Fruit fly (Drosophila melanogaster) whole organism, embryonic: ENCODE measurements around the gene CG12439.

Experiments
- CG17186 ChIP-seq: fragments of 200-800 bp; sonication (Bioruptor generic); optimal IDR thresholded peaks from 3 replicates; lab custom pipeline; 2017; ENCODE audit warnings: missing biosample characterization, missing genetic modification reagents, missing genetic modification characterization
- CG17385 ChIP-seq: fragments of 200-800 bp; sonication (Bioruptor generic); optimal IDR thresholded peaks from 3 replicates; lab custom pipeline; 2018; ENCODE audit warnings: missing biosample characterization, mild to moderate bottlenecking, missing genetic modification characterization
- CkIIα-i1 ChIP-seq: fragments of 200-800 bp; sonication (Bioruptor generic); IDR thresholded peaks from 2 replicates; pipeline ENCODE4 v1.3.6; 2022; ENCODE audit warnings: missing biosample characterization, missing genetic modification characterization
- HmgD ChIP-seq: fragments of 200-800 bp; sonication (Bioruptor generic); optimal IDR thresholded peaks from 3 replicates; lab custom pipeline; 2016; ENCODE audit warnings: missing biosample characterization, missing genetic modification characterization
- Med ChIP-seq: fragments of 200-800 bp; sonication (Bioruptor generic); peaks from one replicate; lab custom pipeline; 2016; ENCODE audit warnings: missing biosample characterization, missing genetic modification characterization, mild to moderate bottlenecking, inconsistent platforms, moderate library complexity
- Optix ChIP-seq: fragments of 200-800 bp; sonication (Bioruptor generic); IDR thresholded peaks from 3 replicates; pipeline ENCODE4 v1.3.6; 2022; ENCODE audit warnings: missing biosample characterization, missing genetic modification characterization
- Sry-δ ChIP-seq: fragments of 200-800 bp; sonication (Bioruptor generic); optimal IDR thresholded peaks from 2 replicates; lab custom pipeline; 2016; ENCODE audit warnings: missing biosample characterization, missing genetic modification characterization
- YL-1 ChIP-seq: fragments of 200-800 bp; sonication (Bioruptor generic); optimal IDR thresholded peaks from 3 replicates; lab custom pipeline; 2017; ENCODE audit warnings: missing biosample characterization, mild to moderate bottlenecking, missing genetic modification characterization
- ash1 ChIP-seq: fragments of 200-800 bp; sonication (Bioruptor generic); optimal IDR thresholded peaks from 2 replicates; lab custom pipeline; 2018; ENCODE audit warnings: missing biosample characterization, mild to moderate bottlenecking, missing genetic modification characterization
- crc ChIP-seq: fragments of 200-800 bp; sonication (Bioruptor generic); optimal IDR thresholded peaks from 2 replicates; lab custom pipeline; 2016; ENCODE audit warnings: missing biosample characterization, missing genetic modification characterization
- gfzf ChIP-seq: fragments of 200-800 bp; sonication (Bioruptor generic); optimal IDR thresholded peaks from 2 replicates; lab custom pipeline; 2016; ENCODE audit warnings: missing biosample characterization, mild to moderate bottlenecking, missing genetic modification characterization, moderate library complexity
- hbn ChIP-seq: fragments of 200-800 bp; sonication (Bioruptor generic); IDR thresholded peaks from 2 replicates; pipeline ENCODE4 v1.3.6; 2022; ENCODE audit warnings: missing biosample characterization, missing genetic modification characterization; ENCODE audit not compliant: partially characterized antibody
- maf-S ChIP-seq: fragments of 200-800 bp; sonication (Bioruptor generic); optimal IDR thresholded peaks from 2 replicates; lab custom pipeline; 2016; ENCODE audit warnings: missing biosample characterization, missing genetic modification characterization
- tna ChIP-seq: fragments of 200-800 bp; sonication (Bioruptor generic); IDR thresholded peaks from 2 replicates; pipeline ENCODE4 v1.3.6; 2022; ENCODE audit warnings: missing biosample characterization, missing genetic modification characterization; ENCODE audit not compliant: partially characterized antibody

- TF ChIP-seq CG17186 (GFP tag; lab: Kevin White, UChicago) (no peak), gfzf (GFP tag; lab: Kevin White, UChicago) (no peak), maf-S (GFP tag; lab: Kevin White, UChicago) (no peak), CkIIα-i1 (GFP tag; lab: Robert Waterston, UW) (no peak), ash1 (GFP tag; lab: Kevin White, UChicago) (no peak), CG17385 (no peak), Med (GFP tag; lab: Kevin White, UChicago) (no peak), hbn (GFP tag; lab: Robert Waterston, UW) (no peak), Optix (GFP tag; lab: Robert Waterston, UW) (no peak), Sry-δ (GFP tag; lab: Kevin White, UChicago) (no peak), tna (no peak), HmgD (GFP tag; lab: Kevin White, UChicago) (no peak), crc (GFP tag; lab: Kevin White, UChicago) (no peak), YL-1 (GFP tag; lab: Kevin White, UChicago) (no peak)
These were observed 5.8 kb upstream of the CG12439 start, which contains the start of gene DIP-zeta for dm6 chr2L:9071094-9071612.
